Fruit fly (Drosophila melanogaster): ENCODE data around the gene Ipo9.
A peak's percentile ranks its signal among the peaks of the same experiment; 100 is the strongest.

Ipo9 gene

dm6 chr3R:11412371-11412770, at the start of gene Ipo9:
Gene Ipo9 (plus strand): TSS chr3R:11412522.
- no peak for TF ChIP-seq CG17801 (GFP tag; optimal IDR thresholded peaks at IDR 0.05; ENCODE audit: partially characterized antibody)

DNA sequence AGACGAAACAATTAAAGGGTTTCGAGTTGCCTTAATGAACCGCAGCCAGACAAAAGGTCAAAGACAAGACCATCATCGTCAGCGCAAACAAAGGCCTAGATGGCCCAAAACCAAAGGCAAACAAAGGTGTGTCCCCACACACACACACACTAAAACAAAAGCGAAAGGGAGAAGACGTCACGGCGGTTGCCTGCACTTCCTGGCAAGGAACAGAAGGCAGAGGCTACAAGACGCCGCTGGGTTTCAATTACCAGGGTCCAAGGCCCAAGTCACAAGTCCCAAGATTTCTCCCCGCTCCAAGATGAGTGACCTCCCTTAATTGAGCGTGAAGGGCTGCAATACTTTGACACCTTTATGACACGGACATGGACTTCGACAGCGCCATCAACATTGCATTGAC, 48.7 kb upstream of the Ipo9 start:
- TF ChIP-seq CG17801 (GFP tag; optimal IDR thresholded peaks at IDR 0.05; ENCODE audit: partially characterized antibody): no peak

DNA sequence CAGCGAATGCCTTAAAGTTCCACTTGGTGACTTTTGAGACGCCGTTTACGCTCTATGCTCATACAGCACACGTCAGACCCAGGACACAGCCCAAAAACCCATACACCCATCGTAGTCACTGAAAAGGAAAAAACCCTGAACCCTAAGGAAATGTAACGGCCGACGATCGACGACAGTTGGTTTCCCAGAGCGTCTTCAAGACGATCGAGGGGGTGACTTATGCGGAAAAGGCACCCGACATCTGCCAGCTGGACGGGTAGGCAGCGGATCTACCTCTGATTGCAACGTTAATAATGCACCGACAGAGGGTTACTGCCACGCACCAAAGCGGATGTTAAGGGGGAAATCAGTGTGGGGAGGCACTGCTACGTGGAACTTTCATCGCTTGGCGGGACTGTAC, 46.0 kb upstream of the Ipo9 start:
- no peak for TF ChIP-seq CG17801 (GFP tag; optimal IDR thresholded peaks at IDR 0.05; ENCODE audit: partially characterized antibody)

DNA sequence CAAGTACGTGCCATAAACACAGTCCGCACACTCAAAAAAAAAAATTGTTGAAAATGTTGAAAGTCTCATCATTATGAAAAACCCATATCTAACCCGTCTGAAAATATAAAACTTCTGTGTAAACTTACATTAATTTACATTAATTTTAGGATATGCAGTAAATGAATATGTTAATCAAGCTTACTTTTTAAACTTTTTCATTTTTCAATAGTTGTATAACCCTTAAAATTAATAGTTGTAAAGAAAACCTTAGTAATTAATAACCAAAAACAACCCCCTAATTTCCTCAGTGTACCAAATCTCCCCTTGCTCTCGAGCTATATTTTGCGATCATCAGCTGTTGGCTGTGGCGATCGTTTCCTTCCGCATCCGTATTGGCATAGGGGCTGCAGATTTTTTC, 43.6 kb upstream of the Ipo9 start:
- no peak for TF ChIP-seq CG17801 (GFP tag; optimal IDR thresholded peaks at IDR 0.05; ENCODE audit: partially characterized antibody)

- no peak for TF ChIP-seq CG17801 (GFP tag; optimal IDR thresholded peaks at IDR 0.05; ENCODE audit: partially characterized antibody)
Observed at dm6 chr3R:11370333-11370732, 42.0 kb upstream of the Ipo9 start.

dm6 chr3R:11370805-11371204, 41.5 kb upstream of the Ipo9 start:
- no peak for TF ChIP-seq CG17801 (GFP tag; optimal IDR thresholded peaks at IDR 0.05; ENCODE audit: partially characterized antibody)

dm6 chr3R:11372053-11373016, 40.0 kb upstream of the Ipo9 start:
- no peak for TF ChIP-seq CG17801 (GFP tag; optimal IDR thresholded peaks at IDR 0.05; ENCODE audit: partially characterized antibody)

dm6 chr3R:11375142-11375541, 37.2 kb upstream of the Ipo9 start:
- TF ChIP-seq CG17801 (GFP tag; optimal IDR thresholded peaks at IDR 0.05; ENCODE audit: partially characterized antibody): no peak

- no peak for TF ChIP-seq CG17801 (GFP tag; optimal IDR thresholded peaks at IDR 0.05; ENCODE audit: partially characterized antibody)
Observed at dm6 chr3R:11378564-11379112, 33.7 kb upstream of the Ipo9 start.

dm6 chr3R:11392805-11393204, 19.5 kb upstream of the Ipo9 start:
- no peak for TF ChIP-seq CG17801 (GFP tag; optimal IDR thresholded peaks at IDR 0.05; ENCODE audit: partially characterized antibody)

DNA sequence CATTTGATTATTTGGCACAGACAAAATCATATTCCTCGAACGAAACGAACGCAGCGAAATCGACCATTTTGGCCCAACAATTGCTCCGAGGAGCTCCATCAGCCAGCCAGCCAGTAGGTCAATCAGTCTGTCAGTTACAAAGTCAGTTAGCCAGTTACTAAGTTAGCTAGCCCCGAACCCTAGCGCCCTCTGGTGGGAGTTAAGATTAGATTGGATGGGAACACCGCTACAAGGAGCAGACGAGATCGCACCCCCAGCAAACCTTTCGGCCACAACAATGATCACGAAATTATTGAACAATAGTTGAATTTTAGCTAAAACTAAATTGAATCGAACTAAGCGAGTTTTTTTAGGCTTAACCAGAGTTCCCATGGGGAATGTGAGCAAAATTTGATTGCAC, 18.4 kb upstream of the Ipo9 start:
- no peak for TF ChIP-seq CG17801 (GFP tag; optimal IDR thresholded peaks at IDR 0.05; ENCODE audit: partially characterized antibody)

DNA sequence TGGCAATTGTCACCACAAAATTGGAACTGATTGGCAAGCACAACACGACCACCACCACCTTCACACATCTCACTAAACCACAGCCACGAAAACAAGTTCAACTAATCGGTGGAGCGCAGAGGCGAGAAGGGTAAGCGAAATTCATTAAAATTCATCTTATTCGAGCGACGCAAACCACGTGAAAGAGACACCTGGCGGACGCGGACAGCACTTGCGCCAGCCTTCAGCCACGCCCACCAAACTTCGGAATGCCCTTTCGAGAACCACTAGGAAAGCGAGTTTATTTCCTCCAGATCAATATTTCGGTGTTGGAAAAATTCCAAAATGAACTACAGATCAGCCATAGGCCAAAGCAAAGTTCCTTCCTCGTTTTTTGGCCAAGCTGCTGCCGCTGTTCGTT, 16.8 kb upstream of the Ipo9 start:
- TF ChIP-seq CG17801 (GFP tag; optimal IDR thresholded peaks at IDR 0.05; ENCODE audit: partially characterized antibody): no peak

DNA sequence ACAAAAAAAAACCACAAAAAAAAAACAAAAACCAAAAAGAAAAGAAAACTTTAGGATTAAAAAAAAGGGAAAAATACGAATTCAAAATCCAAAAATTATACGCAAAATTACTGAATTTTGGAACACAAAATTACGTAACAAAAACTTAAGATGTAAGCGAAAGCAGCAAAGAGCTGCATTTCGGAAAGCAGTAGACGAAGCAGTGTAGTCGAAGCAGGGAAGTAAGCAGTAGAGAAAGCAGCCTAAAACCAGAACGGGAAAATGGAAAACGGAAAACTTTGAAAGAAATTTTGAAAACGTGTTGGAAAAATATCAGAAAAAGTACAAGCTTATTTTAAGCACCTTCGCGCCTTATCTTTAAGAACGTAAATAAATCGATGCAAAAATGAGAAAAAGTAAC, 9.4 kb upstream of the Ipo9 start:
- TF ChIP-seq CG17801 (GFP tag; optimal IDR thresholded peaks at IDR 0.05; ENCODE audit: partially characterized antibody): no peak

DNA sequence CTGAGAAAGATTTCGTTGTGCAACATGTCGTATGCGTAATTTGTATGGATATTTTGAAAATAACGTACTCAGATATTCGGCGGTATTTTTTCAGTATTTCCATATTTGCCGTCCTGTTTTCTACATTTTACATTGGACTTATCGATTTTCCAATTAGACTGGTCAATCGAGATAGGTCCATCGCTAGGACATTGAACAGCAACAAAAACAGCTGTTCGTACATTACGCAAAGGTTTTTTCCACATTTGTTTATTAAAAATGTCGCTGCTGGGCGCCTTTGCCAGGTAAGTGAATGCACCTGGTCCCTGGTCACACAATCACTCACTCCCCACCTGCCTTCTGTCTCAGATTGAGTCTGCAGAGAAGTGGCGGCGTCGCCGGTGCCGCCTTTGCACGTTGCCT, 4.6 kb upstream of the Ipo9 start, which contains the start of gene mRpL40:
Gene mRpL40, plus strand, starts transcription at position 186 of the 402 bp plus-strand sequence.
- TF ChIP-seq CG17801 (GFP tag; optimal IDR thresholded peaks at IDR 0.05; ENCODE audit: partially characterized antibody): no peak

dm6 chr3R:11409667-11410137, 2.6 kb upstream of the Ipo9 start, which contains the start of the genes mgr and Irbp:
Gene mgr (minus strand): TSS chr3R:11409875.
Gene Irbp (plus strand): TSS chr3R:11410047.
- TF ChIP-seq CG17801 (GFP tag; optimal IDR thresholded peaks at IDR 0.05; ENCODE audit: partially characterized antibody): peak; percentile 97

- no peak for TF ChIP-seq CG17801 (GFP tag; optimal IDR thresholded peaks at IDR 0.05; ENCODE audit: partially characterized antibody)
Observed at dm6 chr3R:11418568-11418967, 6.2 kb downstream of the Ipo9 start, which contains the start of the genes bumpel and CG45676. Gene bumpel (minus strand): TSS chr3R:11418668. Gene CG45676 (plus strand): TSS chr3R:11418885.
